Fruit fly (Drosophila melanogaster) whole organism, adult: ENCODE measurements around the gene elg1.

Experiments used
- CG14711 ChIP-seq: fragments of 200-800 bp; sonication (Bioruptor generic); optimal IDR thresholded peaks from 2 replicates; lab custom pipeline; 2018; ENCODE audit warnings: missing biosample characterization, mild to moderate bottlenecking, missing genetic modification characterization, moderate library complexity
- CG1620 ChIP-seq: fragments of 200-800 bp; sonication (Bioruptor generic); optimal IDR thresholded peaks from 2 replicates; lab custom pipeline; 2016; ENCODE audit warnings: missing biosample characterization, missing genetic modification characterization
- Hr96 ChIP-seq: fragments of 200-800 bp; sonication (Bioruptor generic); optimal IDR thresholded peaks from 2 replicates; lab custom pipeline; 2016; ENCODE audit warnings: missing biosample characterization, missing genetic modification characterization
- bab1 ChIP-seq: fragments of 200-800 bp; sonication (Bioruptor generic); optimal IDR thresholded peaks from 3 replicates; lab custom pipeline; 2019; ENCODE audit warnings: missing biosample characterization, mild to moderate bottlenecking, missing genetic modification characterization, moderate library complexity
- kay ChIP-seq: fragments of 200-800 bp; sonication (Bioruptor generic); peaks from one replicate; lab custom pipeline; 2016; ENCODE audit warnings: missing biosample characterization, missing genetic modification characterization, borderline replicate concordance
- ovo ChIP-seq: fragments of 200-800 bp; sonication (Bioruptor generic); optimal IDR thresholded peaks from 2 replicates; lab custom pipeline; 2016; ENCODE audit warnings: missing biosample characterization, missing genetic modification characterization
- toe ChIP-seq: fragments of 200-800 bp; sonication (Bioruptor generic); optimal IDR thresholded peaks from 2 replicates; lab custom pipeline; 2016; ENCODE audit warnings: missing biosample characterization, missing genetic modification characterization

dm6 chr3L:16174778-16175177, 43.0 kb downstream of the elg1 start:
- TF ChIP-seq kay (GFP tag; lab: Kevin White, UChicago) (no peak), ovo (no peak), bab1 (no peak), toe (GFP tag; lab: Kevin White, UChicago) (no peak), Hr96 (GFP tag; lab: Kevin White, UChicago) (no peak), CG1620 (GFP tag; lab: Kevin White, UChicago) (no peak), CG14711 (tag; lab: Kevin White, UChicago) (no peak)
